1 worm cellular context compared by ENCODE assay signal in genomic region chrIII:8887184-8887801, ce11.
TF ChIP-seq lines count a peak whose summit lies in the region.

Gene famh-136, plus strand, starts transcription at chrIII:8887751.

TF ChIP-seq in whole organism, L1 larva, 84 proteins besides CTCF, POLR2A, EP300 and RAD21 (continued from another document):
- TF ChIP-seq ceh-88 (GFP tag; IDR thresholded peaks at IDR 0.05; lab: Robert Waterston, UW), result no peak
- TF ChIP-seq unc-62 (GFP tag; optimal IDR thresholded peaks at IDR 0.05; lab: Kevin White, UChicago), result no peak
- no peak for TF ChIP-seq ceh-90 (tag; optimal IDR thresholded peaks at IDR 0.05; lab: Kevin White, UChicago)
- no peak for TF ChIP-seq aha-1 (tag; optimal IDR thresholded peaks at IDR 0.05; lab: Kevin White, UChicago)
- peak; percentile 89 for TF ChIP-seq nhr-85 (tag; lab: Kevin White, UChicago)
- TF ChIP-seq lin-39 (tag; optimal IDR thresholded peaks at IDR 0.05; lab: Kevin White, UChicago), result peak; percentile 50
- peak; percentile 90 for TF ChIP-seq nhr-47 (tag; optimal IDR thresholded peaks at IDR 0.05; lab: Kevin White, UChicago)
- peak; percentile 42 for TF ChIP-seq zip-4 (GFP tag; optimal IDR thresholded peaks at IDR 0.05; lab: Kevin White, UChicago)
- peak; percentile 50 for TF ChIP-seq isw-1 (GFP tag; IDR thresholded peaks at IDR 0.05; lab: Robert Waterston, UW)
- TF ChIP-seq xbp-1 (tag; optimal IDR thresholded peaks at IDR 0.05; lab: Kevin White, UChicago), result peak; percentile 79
- TF ChIP-seq egl-27 (tag; optimal IDR thresholded peaks at IDR 0.05; lab: Kevin White, UChicago), result no peak
- TF ChIP-seq nhr-90 (tag; optimal IDR thresholded peaks at IDR 0.05; lab: Kevin White, UChicago; ENCODE audit: poor library complexity), result peak; percentile 90
- TF ChIP-seq swsn-7 (tag; optimal IDR thresholded peaks at IDR 0.05; lab: Kevin White, UChicago), result peak; percentile 87
- TF ChIP-seq rnt-1 (tag; optimal IDR thresholded peaks at IDR 0.05; lab: Kevin White, UChicago), result peak; percentile 91
- TF ChIP-seq mef-2 (tag; optimal IDR thresholded peaks at IDR 0.05; lab: Kevin White, UChicago), result no peak
- peak; percentile 84 for TF ChIP-seq lin-14 (GFP tag; optimal IDR thresholded peaks at IDR 0.05; lab: Kevin White, UChicago)
- peak; percentile 8 for TF ChIP-seq fkh-4 (tag; optimal IDR thresholded peaks at IDR 0.05; lab: Kevin White, UChicago; ENCODE audit: borderline replicate concordance)
- peak; percentile 93 for TF ChIP-seq C04F5.9 (tag; optimal IDR thresholded peaks at IDR 0.05; lab: Kevin White, UChicago)
- peak; percentile 82 for TF ChIP-seq blmp-1 (tag; optimal IDR thresholded peaks at IDR 0.05; lab: Kevin White, UChicago)
- TF ChIP-seq ztf-11 (tag; optimal IDR thresholded peaks at IDR 0.05; lab: Kevin White, UChicago), result peak in 1 of 2 experiments; percentile 42
- TF ChIP-seq aly-2 (tag; optimal IDR thresholded peaks at IDR 0.05; lab: Kevin White, UChicago), result peak; percentile 58
- TF ChIP-seq nhr-19 (GFP tag; conservative IDR thresholded peaks at IDR 0.05; lab: Robert Waterston, UW), result peak; percentile 99
- TF ChIP-seq C16A3.4 (tag; optimal IDR thresholded peaks at IDR 0.05; lab: Kevin White, UChicago), result peak; percentile 88
- TF ChIP-seq fkh-10 (GFP tag; optimal IDR thresholded peaks at IDR 0.05; lab: Kevin White, UChicago), result peak; percentile 42
